Fruit fly (Drosophila melanogaster) whole organism, prepupa: Measurements from ENCODE around the gene Top3alpha.

Source experiments
- Blimp-1 ChIP-seq: fragments of 200-800 bp; sonication (Bioruptor generic); optimal IDR thresholded peaks from 3 replicates; lab custom pipeline; 2017; ENCODE audit warnings: missing biosample characterization, missing genetic modification characterization, mild to moderate bottlenecking, moderate library complexity, missing genetic modification reagents
- CG10631 ChIP-seq: fragments of 200-800 bp; sonication (Bioruptor generic); optimal IDR thresholded peaks from 2 replicates; lab custom pipeline; 2016; ENCODE audit warnings: missing biosample characterization, missing genetic modification characterization
- CG11294 ChIP-seq: fragments of 200-800 bp; sonication (Bioruptor generic); IDR thresholded peaks from 2 replicates; pipeline ENCODE4 v1.3.6; 2022; ENCODE audit warnings: missing biosample characterization, missing genetic modification characterization
- CG1621 ChIP-seq: fragments of 200-800 bp; sonication (Bioruptor generic); optimal IDR thresholded peaks from 3 replicates; lab custom pipeline; 2018; ENCODE audit warnings: missing biosample characterization, mild to moderate bottlenecking, missing genetic modification characterization
- CG3032 ChIP-seq: fragments of 200-800 bp; optimal IDR thresholded peaks from 2 replicates; lab custom pipeline; 2019; ENCODE audit warnings: missing biosample characterization, mild to moderate bottlenecking, missing genetic modification characterization, moderate library complexity
- CG31627 ChIP-seq: fragments of 200-800 bp; sonication (Bioruptor generic); optimal IDR thresholded peaks from 3 replicates; lab custom pipeline; 2016; ENCODE audit warnings: missing biosample characterization, missing genetic modification characterization
- CG34406 ChIP-seq: fragments of 200-800 bp; sonication (Bioruptor generic); optimal IDR thresholded peaks from 3 replicates; lab custom pipeline; 2016; ENCODE audit warnings: missing biosample characterization, missing genetic modification characterization
- CG3919 ChIP-seq: fragments of 200-800 bp; sonication (Bioruptor generic); optimal IDR thresholded peaks from 3 replicates; lab custom pipeline; 2016; ENCODE audit warnings: missing biosample characterization, missing genetic modification characterization
- CG6163 ChIP-seq: fragments of 200-800 bp; sonication (Bioruptor generic); IDR thresholded peaks from 3 replicates; pipeline ENCODE4 v1.3.6; 2022; ENCODE audit warnings: missing biosample characterization, missing genetic modification characterization
- CG6276 ChIP-seq: fragments of 200-800 bp; sonication (Bioruptor generic); optimal IDR thresholded peaks from 2 replicates; lab custom pipeline; 2017; ENCODE audit warnings: missing biosample characterization, mild to moderate bottlenecking, missing genetic modification characterization
- CG6854 ChIP-seq: fragments of 200-800 bp; sonication (Bioruptor generic); optimal IDR thresholded peaks from 2 replicates; lab custom pipeline; 2017; ENCODE audit warnings: missing biosample characterization, mild to moderate bottlenecking, missing genetic modification characterization
- CG8119 ChIP-seq: fragments of 200-800 bp; sonication (Bioruptor generic); IDR thresholded peaks from 3 replicates; pipeline ENCODE4 v1.3.6; 2022; ENCODE audit warnings: missing biosample characterization, missing genetic modification characterization
- Eip75B ChIP-seq: fragments of 200-800 bp; sonication (Bioruptor generic); optimal IDR thresholded peaks from 3 replicates; lab custom pipeline; 2016; ENCODE audit warnings: missing biosample characterization, missing genetic modification characterization
- Eip93F ChIP-seq: fragments of 200-800 bp; sonication (Bioruptor generic); optimal IDR thresholded peaks from 2 replicates; lab custom pipeline; 2016; ENCODE audit warnings: missing biosample characterization, mild to moderate bottlenecking, missing genetic modification characterization
- Gug ChIP-seq: fragments of 200-800 bp; sonication (Bioruptor generic); IDR thresholded peaks from 2 replicates; pipeline ENCODE4 v1.3.6; 2022; ENCODE audit warnings: missing biosample characterization, missing genetic modification characterization
- Met ChIP-seq: fragments of 200-800 bp; sonication (Bioruptor generic); optimal IDR thresholded peaks from 3 replicates; lab custom pipeline; 2016; ENCODE audit warnings: missing biosample characterization, missing genetic modification characterization
- OdsH ChIP-seq: fragments of 200-800 bp; sonication (Bioruptor generic); optimal IDR thresholded peaks from 3 replicates; lab custom pipeline; 2016; ENCODE audit warnings: missing biosample characterization, missing genetic modification characterization
- Sox102F ChIP-seq: fragments of 200-800 bp; sonication (Bioruptor generic); optimal IDR thresholded peaks from 2 replicates; lab custom pipeline; 2016; ENCODE audit warnings: missing biosample characterization, mild to moderate bottlenecking, missing genetic modification characterization
- Sox14 ChIP-seq: fragments of 200-800 bp; sonication (Bioruptor generic); optimal IDR thresholded peaks from 3 replicates; lab custom pipeline; 2016; ENCODE audit warnings: missing biosample characterization, missing genetic modification characterization
- Sox15 ChIP-seq: fragments of 200-800 bp; sonication (Bioruptor generic); optimal IDR thresholded peaks from 3 replicates; lab custom pipeline; 2016; ENCODE audit warnings: missing biosample characterization, missing genetic modification characterization
- achi ChIP-seq: fragments of 200-800 bp; sonication (Bioruptor generic); optimal IDR thresholded peaks from 3 replicates; lab custom pipeline; 2016; ENCODE audit warnings: missing biosample characterization, missing genetic modification characterization
- acj6 ChIP-seq: fragments of 200-800 bp; sonication (Bioruptor generic); optimal IDR thresholded peaks from 3 replicates; lab custom pipeline; 2016; ENCODE audit warnings: missing biosample characterization, missing genetic modification characterization
- cyc ChIP-seq: fragments of 200-800 bp; sonication (Bioruptor generic); optimal IDR thresholded peaks from 3 replicates; lab custom pipeline; 2016; ENCODE audit warnings: missing biosample characterization, missing genetic modification characterization
- dsx ChIP-seq: fragments of 200-800 bp; optimal IDR thresholded peaks from 3 replicates; lab custom pipeline; 2019; ENCODE audit warnings: missing biosample characterization, mild to moderate bottlenecking, missing genetic modification characterization, moderate library complexity; ENCODE audit not compliant: poor library complexity, severe bottlenecking
- eg ChIP-seq: fragments of 200-800 bp; sonication (Bioruptor generic); IDR thresholded peaks from 3 replicates; pipeline ENCODE4 v1.3.6; 2022; ENCODE audit warnings: missing biosample characterization, missing genetic modification characterization
- esn ChIP-seq: fragments of 200-800 bp; sonication (Bioruptor generic); optimal IDR thresholded peaks from 2 replicates; lab custom pipeline; 2016; ENCODE audit warnings: missing biosample characterization, mild to moderate bottlenecking, missing genetic modification characterization, moderate library complexity
- fd59A ChIP-seq: fragments of 200-800 bp; sonication (Bioruptor generic); optimal IDR thresholded peaks from 2 replicates; lab custom pipeline; 2017; ENCODE audit warnings: missing biosample characterization, mild to moderate bottlenecking, missing genetic modification characterization, missing genetic modification reagents
- fd85E ChIP-seq: fragments of 200-800 bp; sonication (Bioruptor generic); optimal IDR thresholded peaks from 3 replicates; lab custom pipeline; 2016; ENCODE audit warnings: missing biosample characterization, missing genetic modification characterization
- lz ChIP-seq: fragments of 200-800 bp; sonication (Bioruptor generic); optimal IDR thresholded peaks from 3 replicates; lab custom pipeline; 2016; ENCODE audit warnings: missing biosample characterization, missing genetic modification characterization
- svp ChIP-seq: fragments of 200-800 bp; sonication (Bioruptor generic); peaks from one replicate; lab custom pipeline; 2016; ENCODE audit warnings: missing biosample characterization, missing genetic modification characterization
- topi ChIP-seq: fragments of 200-800 bp; sonication (Bioruptor generic); optimal IDR thresholded peaks from 3 replicates; lab custom pipeline; 2016; ENCODE audit warnings: missing biosample characterization, missing genetic modification characterization
- vri ChIP-seq: fragments of 200-800 bp; sonication (Bioruptor generic); optimal IDR thresholded peaks from 3 replicates; lab custom pipeline; 2016; ENCODE audit warnings: missing biosample characterization, mild to moderate bottlenecking, missing genetic modification characterization

Top3alpha gene

DNA sequence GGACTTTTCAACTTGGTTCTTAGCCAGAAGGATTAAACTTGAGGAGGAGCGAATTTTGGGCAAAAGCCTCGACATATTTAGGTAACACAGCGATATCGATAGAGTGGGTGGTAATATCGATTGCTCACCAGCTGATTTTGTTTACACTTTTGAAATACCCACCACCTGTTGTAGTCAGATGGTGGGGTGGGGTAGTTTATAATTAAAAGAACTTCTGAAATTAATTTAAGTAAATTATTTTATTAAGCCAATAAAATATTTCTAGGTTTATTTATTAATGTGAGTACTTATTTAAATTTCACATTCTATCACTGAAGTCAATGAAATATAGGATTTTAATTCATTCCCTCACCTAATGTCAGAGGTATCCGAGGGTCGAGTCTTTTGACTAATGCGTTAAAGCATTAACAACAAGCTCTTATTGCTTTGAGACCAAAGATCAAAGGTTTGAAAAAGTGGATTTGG lies 7.9 kb upstream of the Top3alpha start, which contains the start of the genes CG10194 and CG18094 (continued):
- TF ChIP-seq topi (no peak), CG10631 (no peak), fd85E (no peak), acj6 (GFP tag; lab: Kevin White, UChicago) (no peak), fd59A (GFP tag; lab: Kevin White, UChicago) (no peak), Eip75B (GFP tag; lab: Kevin White, UChicago) (no peak)

DNA sequence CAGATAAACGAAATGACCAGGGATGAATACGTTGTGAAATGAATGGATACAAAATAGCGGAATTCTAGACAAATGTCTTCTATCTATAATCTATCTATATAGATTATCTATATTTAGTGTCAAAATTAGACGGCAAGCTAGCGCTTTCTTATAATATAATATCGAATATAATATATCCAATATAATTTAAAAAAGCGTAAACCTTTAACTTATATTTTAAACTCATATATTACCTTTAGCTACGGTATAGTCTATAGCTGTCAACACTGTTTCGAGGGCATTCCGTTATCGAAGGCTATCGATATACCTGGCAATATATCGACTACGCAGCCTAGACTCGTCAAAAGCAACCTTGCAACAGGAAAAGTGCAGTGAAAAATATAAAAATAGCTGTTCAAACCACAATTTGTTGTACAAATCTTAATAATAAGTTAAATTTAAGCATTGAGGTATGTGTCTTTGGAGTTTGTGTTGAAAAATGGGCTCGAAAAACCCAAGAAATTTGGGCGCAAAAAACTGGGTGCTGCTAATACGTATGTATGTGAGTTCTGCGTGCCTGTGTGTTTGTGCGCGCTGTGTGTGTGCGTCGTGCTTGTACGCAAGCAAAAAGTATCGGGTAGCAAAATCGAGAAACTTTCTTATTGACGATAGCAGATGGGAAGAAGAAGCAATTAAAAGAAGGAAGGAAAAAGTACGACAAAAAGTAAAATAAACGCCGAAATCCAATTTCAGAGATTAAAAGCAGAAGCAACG lies 4.9 kb upstream of the Top3alpha start, which contains the start of the genes swm and Ctu2:
TSS of gene swm (plus strand) at position 318 of the 753 bp plus-strand sequence.
TSS of gene Ctu2 (minus strand) at position 320 of the 753 bp plus-strand sequence.
- no peak for TF ChIP-seq Sox15
- peak; percentile 42 for TF ChIP-seq Gug (GFP tag; lab: Robert Waterston, UW)
- TF ChIP-seq svp (GFP tag; lab: Kevin White, UChicago), result peak; percentile 71
- peak; percentile 58 for TF ChIP-seq achi (GFP tag; lab: Kevin White, UChicago)
- TF ChIP-seq esn (GFP tag; lab: Kevin White, UChicago), result peak; percentile 41
- TF ChIP-seq Blimp-1 (GFP tag; lab: Kevin White, UChicago), result no peak
- TF ChIP-seq cyc (GFP tag; lab: Kevin White, UChicago), result no peak
- TF ChIP-seq CG8119 (GFP tag; lab: Robert Waterston, UW), result peak; percentile 50; the same call in 1 of the 3 replicates
- peak; percentile 72 for TF ChIP-seq CG3032
- no peak for TF ChIP-seq CG10631
- TF ChIP-seq dsx (GFP tag; lab: Kevin White, UChicago), result no peak
- TF ChIP-seq lz (GFP tag; lab: Kevin White, UChicago), result peak; percentile 37
- TF ChIP-seq CG11294 (GFP tag; lab: Robert Waterston, UW), result no peak
- no peak for TF ChIP-seq Sox14 (GFP tag; lab: Kevin White, UChicago)
- TF ChIP-seq acj6 (GFP tag; lab: Kevin White, UChicago), result no peak
- no peak for TF ChIP-seq vri (GFP tag; lab: Kevin White, UChicago)
- TF ChIP-seq CG31627 (GFP tag; lab: Kevin White, UChicago), result peak; percentile 8
- peak; percentile 40; the same call in 1 of the 3 replicates for TF ChIP-seq eg (GFP tag; lab: Robert Waterston, UW)
- TF ChIP-seq, all 60 proteins: peak for 9

DNA sequence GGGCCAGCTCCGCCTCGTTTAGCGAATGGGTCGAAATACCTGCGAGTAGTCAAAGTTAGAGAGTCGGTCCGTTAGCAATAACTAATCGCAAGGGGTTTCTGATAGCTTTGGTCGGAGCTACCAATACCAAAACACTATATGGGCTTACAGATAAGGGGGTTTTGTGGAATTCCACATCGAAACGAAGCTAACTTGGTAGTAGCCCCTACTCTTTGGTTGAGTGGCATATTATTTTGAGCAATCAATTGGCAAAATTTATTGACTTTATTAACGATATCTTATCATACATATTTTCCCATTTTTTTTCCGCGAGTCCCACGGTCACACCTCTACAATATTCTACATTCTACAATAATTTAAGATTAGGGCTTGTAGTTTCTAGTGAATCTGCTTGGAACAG lies 8.4 kb downstream of the Top3alpha start:
- TF ChIP-seq eg (GFP tag; lab: Robert Waterston, UW) (no peak), CG8119 (GFP tag; lab: Robert Waterston, UW) (no peak), CG6276 (no peak), dsx (GFP tag; lab: Kevin White, UChicago) (no peak), CG6854 (no peak), Eip93F (GFP tag; lab: Kevin White, UChicago) (no peak)

DNA sequence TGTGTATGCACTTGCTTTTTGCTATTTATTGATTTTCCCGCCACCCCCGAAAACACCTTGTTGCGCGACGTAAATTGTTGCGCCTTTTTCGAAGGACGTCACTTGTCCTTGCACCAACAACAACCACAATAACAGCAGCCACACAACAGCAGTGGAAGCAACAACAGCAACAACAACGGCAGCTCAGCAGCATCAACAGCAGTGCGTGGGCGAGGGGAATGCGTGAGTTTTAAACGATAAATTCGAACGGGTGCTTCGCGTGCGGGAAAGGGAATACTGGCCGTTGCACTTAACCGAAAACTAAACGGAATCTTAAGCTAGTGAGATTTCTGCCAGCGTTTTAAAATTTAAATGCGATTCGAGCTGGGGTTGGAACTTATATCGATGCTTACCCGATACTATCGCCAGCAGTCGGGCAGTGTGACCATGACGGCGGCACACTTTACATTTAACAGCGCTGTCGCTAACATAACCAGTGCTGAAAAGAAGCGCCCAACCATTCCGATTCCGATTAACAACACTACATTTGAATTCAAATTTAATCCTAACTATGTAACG lies 10.5 kb downstream of the Top3alpha start, which contains the start of gene cyst:
TSS of gene cyst (minus strand) at position 404 of the 558 bp plus-strand sequence.
- TF ChIP-seq Sox102F (GFP tag; lab: Kevin White, UChicago), result no peak
- peak; percentile 47 for TF ChIP-seq cyc (GFP tag; lab: Kevin White, UChicago)
- TF ChIP-seq CG3919 (GFP tag; lab: Kevin White, UChicago), result no peak
- peak; percentile 43 for TF ChIP-seq esn (GFP tag; lab: Kevin White, UChicago)
- no peak for TF ChIP-seq CG1621 (tag; lab: Kevin White, UChicago)
- TF ChIP-seq Sox15, result no peak
- no peak for TF ChIP-seq CG3032
- no peak for TF ChIP-seq Met (GFP tag; lab: Kevin White, UChicago)
- no peak for TF ChIP-seq OdsH (GFP tag; lab: Kevin White, UChicago)
- TF ChIP-seq CG11294 (GFP tag; lab: Robert Waterston, UW), result no peak
- no peak for TF ChIP-seq Gug (GFP tag; lab: Robert Waterston, UW)
- TF ChIP-seq CG34406 (GFP tag; lab: Kevin White, UChicago), result no peak
- peak; percentile 36 for TF ChIP-seq Sox14 (GFP tag; lab: Kevin White, UChicago)
- TF ChIP-seq eg (GFP tag; lab: Robert Waterston, UW), result 0 out of 3 replicates have a peak, but pooled peaks have one; percentile 37
- no peak for TF ChIP-seq CG6854
- peak; percentile 34 for TF ChIP-seq CG31627 (GFP tag; lab: Kevin White, UChicago)
- no peak for TF ChIP-seq achi (GFP tag; lab: Kevin White, UChicago)
- no peak for TF ChIP-seq CG6163 (GFP tag; lab: Robert Waterston, UW)
